Fruit fly (Drosophila melanogaster) whole organism, prepupa: Measurements from ENCODE around the gene RabX5.
A peak's percentile ranks its signal among the peaks of the same experiment; 100 is the strongest.

ENCODE experiments used
- CG11294 ChIP-seq: fragments of 200-800 bp; sonication (Bioruptor generic); IDR thresholded peaks from 2 replicates; pipeline ENCODE4 v1.3.6; 2022; ENCODE audit warnings: missing biosample characterization, missing genetic modification characterization
- CG16779 ChIP-seq: fragments of 200-800 bp; sonication (Bioruptor generic); optimal IDR thresholded peaks from 3 replicates; lab custom pipeline; 2017; ENCODE audit warnings: missing biosample characterization, mild to moderate bottlenecking, missing genetic modification characterization
- CG32006 ChIP-seq: fragments of 200-800 bp; sonication (Bioruptor generic); optimal IDR thresholded peaks from 3 replicates; lab custom pipeline; 2017; ENCODE audit warnings: missing biosample characterization, mild to moderate bottlenecking, missing genetic modification characterization
- CG3919 ChIP-seq: fragments of 200-800 bp; sonication (Bioruptor generic); optimal IDR thresholded peaks from 3 replicates; lab custom pipeline; 2016; ENCODE audit warnings: missing biosample characterization, missing genetic modification characterization
- CG4318 ChIP-seq: fragments of 200-800 bp; sonication (Bioruptor generic); optimal IDR thresholded peaks from 3 replicates; lab custom pipeline; 2017; ENCODE audit warnings: missing biosample characterization, mild to moderate bottlenecking, missing genetic modification characterization
- CG6163 ChIP-seq: fragments of 200-800 bp; sonication (Bioruptor generic); IDR thresholded peaks from 3 replicates; pipeline ENCODE4 v1.3.6; 2022; ENCODE audit warnings: missing biosample characterization, missing genetic modification characterization
- CG8319 ChIP-seq: fragments of 200-800 bp; sonication (Bioruptor generic); optimal IDR thresholded peaks from 3 replicates; lab custom pipeline; 2016; ENCODE audit warnings: missing biosample characterization, missing genetic modification characterization
- Eip93F ChIP-seq: fragments of 200-800 bp; sonication (Bioruptor generic); optimal IDR thresholded peaks from 2 replicates; lab custom pipeline; 2016; ENCODE audit warnings: missing biosample characterization, mild to moderate bottlenecking, missing genetic modification characterization
- Lpt ChIP-seq: fragments of 200-800 bp; sonication (Bioruptor generic); optimal IDR thresholded peaks from 3 replicates; lab custom pipeline; 2016; ENCODE audit warnings: missing biosample characterization, missing genetic modification characterization
- OdsH ChIP-seq: fragments of 200-800 bp; sonication (Bioruptor generic); optimal IDR thresholded peaks from 3 replicates; lab custom pipeline; 2016; ENCODE audit warnings: missing biosample characterization, missing genetic modification characterization
- net ChIP-seq: fragments of 200-800 bp; sonication (Bioruptor generic); optimal IDR thresholded peaks from 3 replicates; lab custom pipeline; 2016; ENCODE audit warnings: missing biosample characterization, missing genetic modification characterization
- pdm3 ChIP-seq: fragments of 200-800 bp; sonication (Bioruptor generic); optimal IDR thresholded peaks from 3 replicates; lab custom pipeline; 2016; ENCODE audit warnings: missing biosample characterization, missing genetic modification characterization
- svp ChIP-seq: fragments of 200-800 bp; sonication (Bioruptor generic); peaks from one replicate; lab custom pipeline; 2016; ENCODE audit warnings: missing biosample characterization, missing genetic modification characterization

DNA sequence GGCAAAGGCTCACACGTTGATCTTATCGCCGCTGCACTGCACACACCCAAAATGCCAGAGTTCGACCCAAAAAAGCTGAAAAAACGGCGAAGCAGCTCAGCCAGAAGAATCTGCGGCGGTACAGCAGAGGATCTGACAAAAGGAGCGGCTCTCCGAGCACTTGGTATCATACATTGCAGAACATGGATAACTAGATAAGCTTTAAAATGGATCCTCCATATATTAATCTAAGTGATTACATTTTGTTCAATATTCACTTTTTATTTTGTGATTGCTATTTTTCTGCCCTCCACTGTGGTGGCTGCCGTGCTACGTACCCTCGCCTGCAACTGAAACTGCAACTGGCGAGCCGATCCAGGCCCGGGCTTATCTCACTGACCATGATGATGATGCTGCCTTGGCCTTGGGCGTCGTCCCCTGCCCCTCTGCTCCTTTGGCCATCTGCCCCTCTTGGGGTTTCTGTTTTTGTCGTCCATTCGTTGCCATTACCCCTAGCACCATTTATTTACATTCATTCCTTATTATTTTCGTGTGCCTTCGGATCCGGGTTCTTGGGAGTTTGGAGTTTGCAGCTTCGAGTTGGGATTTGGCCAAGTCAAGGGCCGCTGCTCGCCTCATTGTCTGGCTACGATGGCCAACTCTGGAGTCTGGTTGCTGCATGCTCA lies 22.3 kb upstream of the RabX5 start:
- TF ChIP-seq OdsH (GFP tag; lab: Kevin White, UChicago) (peak; percentile 89), CG4318 (GFP tag; lab: Kevin White, UChicago) (peak; percentile 58), CG6163 (GFP tag; lab: Robert Waterston, UW) (peak; percentile 96), CG16779 (tag; lab: Kevin White, UChicago) (peak; percentile 82), net (GFP tag; lab: Kevin White, UChicago) (peak; percentile 87), CG32006 (GFP tag; lab: Kevin White, UChicago) (peak; percentile 87), pdm3 (GFP tag; lab: Kevin White, UChicago) (peak; percentile 90), Lpt (peak; percentile 77), CG8319 (GFP tag; lab: Kevin White, UChicago) (peak; percentile 86), CG3919 (peak; percentile 87), svp (GFP tag; lab: Kevin White, UChicago) (peak; percentile 96), Eip93F (GFP tag; lab: Kevin White, UChicago) (peak; percentile 85), CG11294 (GFP tag; lab: Robert Waterston, UW) (0 out of 2 replicates have a peak, but pooled peaks have one; percentile 41)
